Worm (Caenorhabditis elegans) whole organism, late embryonic: ENCODE measurements around the gene C16B8.3.

Source experiments
- K09A11.1 ChIP-seq: sonication (generic microtip); optimal IDR thresholded peaks from 2 replicates; lab custom pipeline; 2017; ENCODE audit warnings: antibody characterized with exemption, mild to moderate bottlenecking, missing genetic modification characterization, missing compliant biosample characterization; ENCODE audit not compliant: insufficient read depth
- T23F11.4 ChIP-seq: fragments of 200-800 bp; sonication (Bioruptor generic); optimal IDR thresholded peaks from 2 replicates; lab custom pipeline; 2018; ENCODE audit warnings: mild to moderate bottlenecking, missing genetic modification characterization, missing compliant biosample characterization
- Y22D7AL.16 ChIP-seq: sonication (generic microtip); optimal IDR thresholded peaks from 2 replicates; lab custom pipeline; 2016; ENCODE audit warnings: missing genetic modification characterization, missing compliant biosample characterization
- ama-1 ChIP-seq: fragments of 150-350 bp; optimal IDR thresholded peaks from 2 replicates; lab custom pipeline; 2014
- ceh-18 ChIP-seq: sonication (generic microtip); optimal IDR thresholded peaks from 2 replicates; lab custom pipeline; 2016; ENCODE audit warnings: missing genetic modification characterization, missing compliant biosample characterization
- ceh-19 ChIP-seq: fragments of 200-800 bp; sonication (Bioruptor generic); optimal IDR thresholded peaks from 2 replicates; lab custom pipeline; 2018; ENCODE audit warnings: mild to moderate bottlenecking, missing genetic modification characterization, missing compliant biosample characterization
- ceh-22 ChIP-seq: sonication (generic microtip); optimal IDR thresholded peaks from 2 replicates; lab custom pipeline; 2017; ENCODE audit warnings: missing biosample characterization, missing genetic modification characterization
- ceh-24 ChIP-seq: sonication (generic microtip); optimal IDR thresholded peaks from 2 replicates; lab custom pipeline; 2016; ENCODE audit warnings: mild to moderate bottlenecking, missing genetic modification characterization, missing compliant biosample characterization
- ceh-30 ChIP-seq: fragments of 150-350 bp; optimal IDR thresholded peaks from 2 replicates; lab custom pipeline; 2014; ENCODE audit warnings: missing biosample characterization, missing genetic modification characterization
- ceh-31 ChIP-seq: sonication (generic microtip); optimal IDR thresholded peaks from 2 replicates; lab custom pipeline; 2016; ENCODE audit warnings: missing genetic modification characterization, missing compliant biosample characterization
- ceh-48 ChIP-seq: sonication (generic microtip); optimal IDR thresholded peaks from 2 replicates; lab custom pipeline; 2016; ENCODE audit warnings: missing genetic modification characterization, inconsistent platforms, missing compliant biosample characterization
- che-1 ChIP-seq: sonication (generic microtip); optimal IDR thresholded peaks from 2 replicates; lab custom pipeline; 2016; ENCODE audit warnings: mild to moderate bottlenecking, missing genetic modification characterization, missing compliant biosample characterization
- dve-1 ChIP-seq: sonication (generic microtip); optimal IDR thresholded peaks from 2 replicates; lab custom pipeline; 2017; ENCODE audit warnings: antibody characterized with exemption, mild to moderate bottlenecking, missing genetic modification characterization, missing compliant biosample characterization
- elt-4 ChIP-seq: sonication (generic microtip); optimal IDR thresholded peaks from 2 replicates; lab custom pipeline; 2016; ENCODE audit warnings: missing genetic modification characterization, missing compliant biosample characterization
- eyg-1 ChIP-seq: sonication (generic microtip); optimal IDR thresholded peaks from 2 replicates; lab custom pipeline; 2016; ENCODE audit warnings: missing genotype, missing genetic modification characterization, missing compliant biosample characterization
- fax-1 ChIP-seq: sonication (generic microtip); optimal IDR thresholded peaks from 2 replicates; lab custom pipeline; 2016; ENCODE audit warnings: missing genotype, missing genetic modification characterization, missing compliant biosample characterization
- fkh-10 ChIP-seq: fragments of 150-350 bp; optimal IDR thresholded peaks from 2 replicates; lab custom pipeline; 2014; ENCODE audit warnings: missing biosample characterization, missing genetic modification reagents, missing genetic modification characterization
- gmeb-2 ChIP-seq: sonication (generic microtip); optimal IDR thresholded peaks from 2 replicates; lab custom pipeline; 2016; ENCODE audit warnings: missing genetic modification characterization, inconsistent platforms, missing compliant biosample characterization
- hlh-30 ChIP-seq: sonication (generic microtip); optimal IDR thresholded peaks from 2 replicates; lab custom pipeline; 2017; ENCODE audit warnings: antibody characterized with exemption, missing genetic modification characterization, missing compliant biosample characterization; ENCODE audit not compliant: insufficient read depth
- hlh-6 ChIP-seq: sonication (generic microtip); optimal IDR thresholded peaks from 2 replicates; lab custom pipeline; 2016; ENCODE audit warnings: missing genotype, missing genetic modification characterization, missing compliant biosample characterization
- lin-11 ChIP-seq: fragments of 200-800 bp; sonication (Bioruptor generic); optimal IDR thresholded peaks from 2 replicates; lab custom pipeline; 2018; ENCODE audit warnings: mild to moderate bottlenecking, missing genetic modification characterization, missing compliant biosample characterization
- madf-2 ChIP-seq: sonication (generic microtip); optimal IDR thresholded peaks from 2 replicates; lab custom pipeline; 2017; ENCODE audit warnings: missing genetic modification characterization, missing compliant biosample characterization
- nhr-232 ChIP-seq: sonication (generic microtip); optimal IDR thresholded peaks from 2 replicates; lab custom pipeline; 2016; ENCODE audit warnings: missing genetic modification characterization, missing compliant biosample characterization
- pat-9 ChIP-seq: fragments of 200-800 bp; sonication (Bioruptor generic); optimal IDR thresholded peaks from 2 replicates; lab custom pipeline; 2018; ENCODE audit warnings: mild to moderate bottlenecking, missing genetic modification characterization, moderate library complexity, missing compliant biosample characterization
- pax-1 ChIP-seq: fragments of 150-350 bp; optimal IDR thresholded peaks from 2 replicates; lab custom pipeline; 2014; ENCODE audit warnings: missing biosample characterization, missing genetic modification characterization
- pros-1 ChIP-seq: fragments of 150-350 bp; optimal IDR thresholded peaks from 2 replicates; lab custom pipeline; 2014; ENCODE audit warnings: missing biosample characterization, missing genetic modification reagents, missing genetic modification characterization
- ref-2 ChIP-seq: sonication (generic microtip); optimal IDR thresholded peaks from 2 replicates; lab custom pipeline; 2016; ENCODE audit warnings: missing genetic modification characterization, missing compliant biosample characterization
- sdc-2 ChIP-seq: sonication (generic microtip); optimal IDR thresholded peaks from 2 replicates; lab custom pipeline; 2016; ENCODE audit warnings: missing genotype, missing genetic modification characterization, missing compliant biosample characterization
- sox-2 ChIP-seq: fragments of 200-800 bp; sonication (Bioruptor generic); IDR thresholded peaks from 2 replicates; pipeline ENCODE4 v1.3.6; 2022; ENCODE audit warnings: missing genetic modification reagents, missing genetic modification characterization, missing compliant biosample characterization
- sox-4 ChIP-seq: sonication (generic microtip); optimal IDR thresholded peaks from 2 replicates; lab custom pipeline; 2017; ENCODE audit warnings: mild to moderate bottlenecking, missing genetic modification characterization, inconsistent platforms, missing compliant biosample characterization
- syd-9 ChIP-seq: sonication (generic microtip); optimal IDR thresholded peaks from 2 replicates; lab custom pipeline; 2016; ENCODE audit warnings: mild to moderate bottlenecking, missing genetic modification characterization, moderate library complexity, missing compliant biosample characterization
- tbx-2 ChIP-seq: sonication (generic microtip); optimal IDR thresholded peaks from 2 replicates; lab custom pipeline; 2016; ENCODE audit warnings: missing genetic modification characterization, missing compliant biosample characterization
- tbx-7 ChIP-seq: sonication (generic microtip); optimal IDR thresholded peaks from 2 replicates; lab custom pipeline; 2016; ENCODE audit warnings: missing genotype, missing genetic modification characterization, missing compliant biosample characterization
- ttx-3 ChIP-seq: sonication (generic microtip); optimal IDR thresholded peaks from 2 replicates; lab custom pipeline; 2016; ENCODE audit warnings: missing genetic modification reagents, missing genetic modification characterization, missing compliant biosample characterization
- unc-3 ChIP-seq, 2 experiments: fragments of 200-800 bp in 1 of 2; sonication (Bioruptor generic) in 1 of 2; sonication (generic microtip) in 1 of 2; conservative IDR thresholded peaks in 1 of 2; optimal IDR thresholded peaks in 1 of 2; 2 replicates each; pipeline versions ENCODE4 v1.3.6 to Lab custom; 2016 to 2022; ENCODE audit warnings: missing compliant biosample characterization in 2 of 2, missing genetic modification characterization in 2 of 2, missing genetic modification reagents in 1 of 2
- unc-55 ChIP-seq: sonication (generic microtip); optimal IDR thresholded peaks from 2 replicates; lab custom pipeline; 2017; ENCODE audit warnings: missing biosample characterization, missing genetic modification reagents, missing genetic modification characterization

The C16B8.3 gene

DNA sequence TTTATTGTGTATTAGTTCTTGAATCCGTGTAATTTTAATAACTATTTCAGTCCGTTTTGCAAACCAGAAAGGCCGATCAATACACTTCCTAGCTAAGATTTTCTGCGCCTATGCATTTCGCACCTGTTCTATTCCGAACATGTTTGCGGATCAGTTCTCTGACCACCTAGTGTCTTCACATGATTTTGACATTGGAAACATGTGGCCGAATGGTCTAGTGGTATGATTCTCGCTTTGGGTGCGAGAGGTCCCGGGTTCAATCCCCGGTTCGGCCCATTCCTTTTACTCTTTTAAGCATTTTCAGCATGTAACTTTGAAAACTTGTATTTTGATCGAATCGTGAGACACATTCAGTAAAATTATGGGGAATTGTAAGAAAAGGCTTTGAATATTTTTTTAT, 919 bp upstream of the C16B8.3 start (continued):
- TF ChIP-seq T23F11.4 (GFP tag; lab: Kevin White, UChicago) (peak; percentile 17), ceh-31 (tag; lab: Kevin White, UChicago) (no peak), nhr-232 (tag; lab: Kevin White, UChicago) (no peak), unc-3 (GFP tag; conservative IDR thresholded peaks at IDR 0.05; lab: Robert Waterston, UW) (0 out of 2 replicates have a peak, but pooled peaks have one; percentile 24), unc-3 (tag; optimal IDR thresholded peaks at IDR 0.05; lab: Kevin White, UChicago) (no peak), ceh-22 (no peak), ceh-19 (GFP tag; lab: Kevin White, UChicago) (peak; percentile 50), ceh-18 (tag; lab: Kevin White, UChicago) (no peak), madf-2 (peak; percentile 49), hlh-6 (no peak), hlh-30 (tag; lab: Kevin White, UChicago) (peak; percentile 47), elt-4 (no peak), ceh-30 (tag; lab: Kevin White, UChicago) (no peak), syd-9 (tag; lab: Kevin White, UChicago) (no peak), Y22D7AL.16 (tag; lab: Kevin White, UChicago) (peak; percentile 54), pat-9 (no peak), lin-11 (no peak), fax-1 (no peak), gmeb-2 (tag; lab: Kevin White, UChicago) (peak; percentile 47), pros-1 (tag; lab: Kevin White, UChicago) (no peak), tbx-7 (tag; lab: Kevin White, UChicago) (no peak), sox-4 (tag; lab: Kevin White, UChicago) (peak; percentile 38), fkh-10 (GFP tag; lab: Kevin White, UChicago) (no peak), sox-2 (GFP tag; lab: Robert Waterston, UW) (no peak), che-1 (tag; lab: Kevin White, UChicago) (no peak), unc-55 (GFP tag; lab: Kevin White, UChicago) (no peak), ama-1 (lab: Kevin White, UChicago) (no peak)

DNA sequence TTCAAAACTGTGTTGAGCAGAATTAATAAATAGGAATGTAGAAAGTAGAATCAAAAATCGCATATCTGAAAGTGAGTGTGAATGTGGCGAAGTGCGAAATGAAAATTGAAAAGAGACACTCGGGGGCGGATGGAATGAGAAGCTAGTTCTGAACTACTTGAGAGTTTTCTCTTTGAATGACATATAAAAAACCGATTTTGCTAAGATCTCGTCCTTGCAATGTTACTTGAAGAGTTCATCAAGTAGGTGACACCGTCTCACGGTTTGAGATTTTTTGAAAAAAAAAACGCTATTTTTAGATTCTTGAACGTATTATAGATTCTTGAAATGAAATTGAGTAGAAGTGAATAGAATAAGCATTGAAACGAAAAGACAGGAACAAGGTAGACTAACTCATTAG, 2.1 kb downstream of the C16B8.3 start, which contains the start of gene C16B8.2:
C16B8.2 (minus strand) TSS at position 101 of the 400 bp plus-strand sequence.
- TF ChIP-seq ceh-30 (tag; lab: Kevin White, UChicago) (no peak), sdc-2 (tag; lab: Kevin White, UChicago) (no peak), ttx-3 (tag; lab: Kevin White, UChicago) (no peak), tbx-2 (no peak), K09A11.1 (tag; lab: Kevin White, UChicago) (no peak), fkh-10 (GFP tag; lab: Kevin White, UChicago) (no peak), ceh-48 (tag; lab: Kevin White, UChicago) (no peak), ref-2 (tag; lab: Kevin White, UChicago) (no peak), pat-9 (no peak), syd-9 (tag; lab: Kevin White, UChicago) (no peak), eyg-1 (no peak), pax-1 (no peak)

DNA sequence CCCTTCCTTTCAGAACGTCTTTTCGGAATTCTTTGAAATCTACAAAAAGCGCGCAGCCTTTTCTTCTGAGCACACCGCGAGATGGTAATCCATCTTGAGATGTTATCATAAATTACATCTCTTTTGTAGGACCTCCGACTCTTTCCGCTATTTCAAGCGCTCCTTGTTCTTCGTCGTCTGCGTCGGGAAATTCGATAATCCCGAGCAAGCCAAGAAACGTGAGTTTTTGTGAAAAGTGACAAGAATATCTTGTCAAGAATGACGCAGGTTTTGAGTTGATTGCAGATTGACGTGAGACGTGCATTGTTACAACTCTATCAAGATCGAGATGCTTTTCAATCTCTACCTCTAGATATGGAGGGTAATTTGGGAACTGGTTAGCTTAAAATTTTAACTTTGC, 8.1 kb downstream of the C16B8.3 start:
- TF ChIP-seq ceh-24 (no peak), unc-55 (GFP tag; lab: Kevin White, UChicago) (peak; percentile 75)

- TF ChIP-seq pax-1 = no peak
- TF ChIP-seq unc-55 (GFP tag; lab: Kevin White, UChicago) = peak; percentile 78
Measured at ce11 chrX:3959221-3959620, 9.2 kb downstream of the C16B8.3 start.

DNA sequence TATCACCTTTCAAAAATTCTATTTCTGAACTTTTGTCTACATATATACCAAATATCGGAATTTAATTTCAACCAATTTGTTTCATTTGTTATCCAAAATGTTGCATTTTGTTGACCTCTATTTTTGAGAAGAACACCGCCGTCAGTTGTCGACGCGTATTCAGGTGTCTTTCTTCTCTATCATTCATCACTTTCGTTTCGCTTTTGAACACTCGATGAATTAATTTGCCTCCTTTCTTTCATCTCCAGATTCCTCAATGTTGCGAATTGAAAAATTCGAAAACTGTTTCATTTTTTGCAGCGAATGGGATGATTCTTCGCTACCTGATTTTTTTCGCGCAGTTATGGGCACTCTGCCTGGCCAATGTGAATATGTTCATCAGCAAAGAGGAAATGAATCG, 10.2 kb downstream of the C16B8.3 start, which contains the start of gene lin-18:
lin-18 (plus strand) TSS at position 301 of the 400 bp plus-strand sequence.
- TF ChIP-seq unc-55 (GFP tag; lab: Kevin White, UChicago) = peak; percentile 11
- TF ChIP-seq dve-1 (tag; lab: Kevin White, UChicago) = no peak
